Fruit fly (Drosophila melanogaster) whole organism, embryonic: ENCODE data around the gene Glut1.

Experiments used
- BEAF-32 ChIP-seq: fragments of 200-800 bp; sonication (Bioruptor generic); optimal IDR thresholded peaks from 3 replicates; lab custom pipeline; 2017; ENCODE audit warnings: missing biosample characterization, missing genetic modification characterization, mild to moderate bottlenecking, moderate library complexity, missing genetic modification reagents
- CG12299 ChIP-seq: fragments of 200-800 bp; sonication (Bioruptor generic); optimal IDR thresholded peaks from 2 replicates; lab custom pipeline; 2018; ENCODE audit warnings: missing biosample characterization, mild to moderate bottlenecking, missing genetic modification characterization
- CG1233 ChIP-seq: fragments of 200-800 bp; sonication (Bioruptor generic); optimal IDR thresholded peaks from 4 replicates; lab custom pipeline; 2018; ENCODE audit warnings: missing biosample characterization, mild to moderate bottlenecking, missing genetic modification characterization
- CG12744 ChIP-seq: fragments of 200-800 bp; sonication (Bioruptor generic); optimal IDR thresholded peaks from 2 replicates; lab custom pipeline; 2016; ENCODE audit warnings: missing biosample characterization, missing genetic modification characterization
- CG13296 ChIP-seq: fragments of 200-800 bp; sonication (Bioruptor generic); optimal IDR thresholded peaks from 3 replicates; lab custom pipeline; 2018; ENCODE audit warnings: missing biosample characterization, mild to moderate bottlenecking, missing genetic modification characterization
- CG15073 ChIP-seq: fragments of 200-800 bp; sonication (Bioruptor generic); optimal IDR thresholded peaks from 2 replicates; lab custom pipeline; 2016; ENCODE audit warnings: missing biosample characterization, missing genetic modification characterization
- CG16815 ChIP-seq: fragments of 200-800 bp; sonication (Bioruptor generic); optimal IDR thresholded peaks from 3 replicates; lab custom pipeline; 2017; ENCODE audit warnings: missing biosample characterization, mild to moderate bottlenecking, missing genetic modification characterization
- CG3281 ChIP-seq: fragments of 200-800 bp; sonication (Bioruptor generic); optimal IDR thresholded peaks from 3 replicates; lab custom pipeline; 2017; ENCODE audit warnings: missing biosample characterization, mild to moderate bottlenecking, missing genetic modification characterization
- CG3726 ChIP-seq: fragments of 200-800 bp; sonication (Bioruptor generic); IDR thresholded peaks from 3 replicates; pipeline ENCODE4, ENCODE4 v1.3.6; 2022; ENCODE audit warnings: missing biosample characterization, missing genetic modification characterization
- CG3847 ChIP-seq: fragments of 200-800 bp; sonication (Bioruptor generic); IDR thresholded peaks from 2 replicates; pipeline ENCODE4 v1.3.6; 2022; ENCODE audit warnings: missing biosample characterization, missing genetic modification characterization
- CG4854 ChIP-seq: fragments of 200-800 bp; sonication (Bioruptor generic); optimal IDR thresholded peaks from 2 replicates; lab custom pipeline; 2016; ENCODE audit warnings: missing biosample characterization, missing genetic modification characterization, inconsistent platforms
- CG6813 ChIP-seq: fragments of 200-800 bp; sonication (Bioruptor generic); optimal IDR thresholded peaks from 2 replicates; lab custom pipeline; 2017; ENCODE audit warnings: missing biosample characterization, missing genetic modification characterization, mild to moderate bottlenecking, moderate library complexity, missing genetic modification reagents
- CG7357 ChIP-seq: fragments of 200-800 bp; sonication (Bioruptor generic); IDR thresholded peaks from 3 replicates; pipeline ENCODE4 v1.3.6; 2022; ENCODE audit warnings: missing biosample characterization, missing genetic modification characterization
- CG7372 ChIP-seq: fragments of 200-800 bp; sonication (Bioruptor generic); IDR thresholded peaks from 2 replicates; pipeline ENCODE4 v1.3.6; 2022; ENCODE audit warnings: missing biosample characterization, missing genetic modification characterization
- CG7556 ChIP-seq: fragments of 200-800 bp; sonication (Bioruptor generic); optimal IDR thresholded peaks from 2 replicates; lab custom pipeline; 2017; ENCODE audit warnings: missing biosample characterization, mild to moderate bottlenecking, missing genetic modification characterization
- CG8765 ChIP-seq: fragments of 200-800 bp; sonication (Bioruptor generic); IDR thresholded peaks from 2 replicates; pipeline ENCODE4 v1.3.6; 2022; ENCODE audit warnings: missing biosample characterization, missing genetic modification characterization
- CG9876 ChIP-seq: fragments of 200-800 bp; sonication (Bioruptor generic); optimal IDR thresholded peaks from 2 replicates; lab custom pipeline; 2016; ENCODE audit warnings: missing biosample characterization, missing genetic modification characterization
- Dip3 ChIP-seq: fragments of 200-800 bp; sonication (Bioruptor generic); optimal IDR thresholded peaks from 3 replicates; lab custom pipeline; 2016; ENCODE audit warnings: missing biosample characterization, missing genetic modification characterization
- HmgZ ChIP-seq: fragments of 200-800 bp; sonication (Bioruptor generic); optimal IDR thresholded peaks from 2 replicates; lab custom pipeline; 2018; ENCODE audit warnings: missing biosample characterization, mild to moderate bottlenecking, missing genetic modification characterization
- Kr ChIP-seq: fragments of 200-800 bp; sonication (Bioruptor generic); optimal IDR thresholded peaks from 2 replicates; lab custom pipeline; 2017; ENCODE audit warnings: missing biosample characterization, mild to moderate bottlenecking, missing genetic modification characterization
- Mes4 ChIP-seq: fragments of 200-800 bp; sonication (Bioruptor generic); optimal IDR thresholded peaks from 2 replicates; lab custom pipeline; 2016; ENCODE audit warnings: missing biosample characterization, missing genetic modification characterization
- Optix ChIP-seq: fragments of 200-800 bp; sonication (Bioruptor generic); IDR thresholded peaks from 3 replicates; pipeline ENCODE4 v1.3.6; 2022; ENCODE audit warnings: missing biosample characterization, missing genetic modification characterization
- Rfx ChIP-seq: fragments of 200-800 bp; sonication (Bioruptor generic); IDR thresholded peaks from 2 replicates; pipeline ENCODE4 v1.3.6; 2022; ENCODE audit warnings: missing biosample characterization, missing genetic modification characterization
- Sox100B ChIP-seq: fragments of 200-800 bp; sonication (Bioruptor generic); optimal IDR thresholded peaks from 3 replicates; lab custom pipeline; 2018; ENCODE audit warnings: missing biosample characterization, mild to moderate bottlenecking, missing genetic modification characterization
- Spps ChIP-seq: fragments of 200-800 bp; sonication (Bioruptor generic); optimal IDR thresholded peaks from 2 replicates; lab custom pipeline; 2018; ENCODE audit warnings: missing biosample characterization, mild to moderate bottlenecking, missing genetic modification characterization
- Usf ChIP-seq: fragments of 200-800 bp; sonication (Bioruptor generic); optimal IDR thresholded peaks from 2 replicates; lab custom pipeline; 2017; ENCODE audit warnings: missing genotype, missing biosample characterization, missing genetic modification characterization
- ab ChIP-seq: fragments of 200-800 bp; sonication (Bioruptor generic); optimal IDR thresholded peaks from 2 replicates; lab custom pipeline; 2016; ENCODE audit warnings: missing biosample characterization, missing genetic modification characterization
- ap ChIP-seq: fragments of 200-800 bp; sonication (Bioruptor generic); IDR thresholded peaks from 2 replicates; pipeline ENCODE4 v1.3.6; 2022; ENCODE audit warnings: missing biosample characterization, missing genetic modification characterization
- ara ChIP-seq: fragments of 200-800 bp; sonication (Bioruptor generic); IDR thresholded peaks from 2 replicates; pipeline ENCODE4 v1.3.6; 2022; ENCODE audit warnings: missing biosample characterization, missing genetic modification characterization
- croc ChIP-seq: fragments of 200-800 bp; sonication (Bioruptor generic); conservative IDR thresholded peaks from 3 replicates; pipeline ENCODE4 v1.3.6; 2022; ENCODE audit warnings: missing biosample characterization, missing genetic modification characterization
- dan ChIP-seq: fragments of 200-800 bp; sonication (Bioruptor generic); IDR thresholded peaks from 2 replicates; pipeline ENCODE4 v1.3.6; 2022; ENCODE audit warnings: missing biosample characterization, missing genetic modification characterization
- dati ChIP-seq: fragments of 200-800 bp; sonication (Bioruptor generic); IDR thresholded peaks from 2 replicates; pipeline ENCODE4 v1.3.6; 2022; ENCODE audit warnings: missing biosample characterization, missing genetic modification characterization
- disco-r ChIP-seq: fragments of 200-800 bp; sonication (Bioruptor generic); optimal IDR thresholded peaks from 2 replicates; lab custom pipeline; 2016; ENCODE audit warnings: missing biosample characterization, missing genetic modification characterization
- hb ChIP-seq: fragments of 200-800 bp; sonication (Bioruptor generic); IDR thresholded peaks from 3 replicates; pipeline ENCODE4 v1.3.6; 2022; ENCODE audit warnings: missing biosample characterization, missing genetic modification characterization; ENCODE audit not compliant: partially characterized antibody
- hkb ChIP-seq, 2 experiments: fragments of 200-800 bp in 1 of 2; fragments of >200 bp in 1 of 2; sonication (Bioruptor generic) in 1 of 2; IDR thresholded peaks in 1 of 2; optimal IDR thresholded peaks in 1 of 2; 2 replicates each; pipeline versions ENCODE4 v1.3.6 to Lab custom; 2017 to 2022; ENCODE audit warnings: missing biosample characterization in 1 of 2, missing genetic modification characterization in 1 of 2
- ken ChIP-seq: fragments of 200-800 bp; sonication (Bioruptor generic); IDR thresholded peaks from 3 replicates; pipeline ENCODE4 v1.3.6; 2022; ENCODE audit warnings: missing biosample characterization, missing genetic modification characterization
- kni ChIP-seq: fragments of 200-800 bp; sonication (Bioruptor generic); optimal IDR thresholded peaks from 3 replicates; lab custom pipeline; 2017; ENCODE audit warnings: mild to moderate bottlenecking, missing biosample characterization, missing genetic modification reagents, missing genetic modification characterization
- nom ChIP-seq: fragments of 200-800 bp; sonication (Bioruptor generic); optimal IDR thresholded peaks from 2 replicates; lab custom pipeline; 2017; ENCODE audit warnings: missing biosample characterization, missing genetic modification characterization, mild to moderate bottlenecking, moderate library complexity, missing genetic modification reagents
- otp ChIP-seq: fragments of 200-800 bp; sonication (Bioruptor generic); IDR thresholded peaks from 3 replicates; pipeline ENCODE4, ENCODE4 v1.3.6; 2022; ENCODE audit warnings: missing biosample characterization, missing genetic modification characterization
- pan ChIP-seq, 4 experiments: fragments of >200 bp in 3 of 4; fragments of 200-800 bp in 1 of 4; sonication (Bioruptor generic) in 1 of 4; optimal IDR thresholded peaks in 3 of 4; IDR thresholded peaks in 1 of 4; 2 replicates each; pipeline versions ENCODE4 v1.3.6 to Lab custom; 2017 to 2022; ENCODE audit warnings: missing biosample characterization in 2 of 4, missing genetic modification characterization in 2 of 4, mixed read lengths in 1 of 4
- prd ChIP-seq, 3 experiments: fragments of >200 bp in 2 of 3; fragments of 200-800 bp in 1 of 3; sonication (Bioruptor generic) in 1 of 3; optimal IDR thresholded peaks in 2 of 3; IDR thresholded peaks in 1 of 3; 2 replicates in 2 of 3; 3 replicates in 1 of 3; pipeline versions ENCODE4 v1.3.6 to Lab custom; 2017 to 2022; ENCODE audit warnings: missing biosample characterization in 1 of 3, missing genetic modification characterization in 1 of 3
- sc ChIP-seq, 3 experiments: fragments of >200 bp in 2 of 3; fragments of 200-800 bp in 1 of 3; sonication (Bioruptor generic) in 1 of 3; optimal IDR thresholded peaks; 2 replicates in 2 of 3; 3 replicates in 1 of 3; lab custom pipeline; 2017; ENCODE audit warnings: mild to moderate bottlenecking in 1 of 3, missing biosample characterization in 1 of 3, missing genetic modification characterization in 1 of 3, missing genetic modification reagents in 1 of 3
- sd ChIP-seq: fragments of 200-800 bp; sonication (Bioruptor generic); optimal IDR thresholded peaks from 3 replicates; lab custom pipeline; 2018; ENCODE audit warnings: missing biosample characterization, mild to moderate bottlenecking, missing genetic modification characterization, moderate library complexity
- seq ChIP-seq: fragments of 200-800 bp; sonication (Bioruptor generic); IDR thresholded peaks from 2 replicates; pipeline ENCODE4 v1.3.6; 2022; ENCODE audit warnings: missing biosample characterization, missing genetic modification characterization
- shn ChIP-seq: fragments of 200-800 bp; sonication (Bioruptor generic); optimal IDR thresholded peaks from 3 replicates; lab custom pipeline; 2016; ENCODE audit warnings: missing biosample characterization, missing genetic modification characterization
- ssp ChIP-seq: fragments of 200-800 bp; sonication (Bioruptor generic); IDR thresholded peaks from 2 replicates; pipeline ENCODE4 v1.3.6; 2022; ENCODE audit warnings: missing biosample characterization, missing genetic modification characterization
- wor ChIP-seq: fragments of 200-800 bp; sonication (Bioruptor generic); IDR thresholded peaks from 2 replicates; pipeline ENCODE4 v1.3.6; 2022; ENCODE audit warnings: missing biosample characterization, missing genetic modification characterization
- zen2 ChIP-seq: fragments of 200-800 bp; sonication (Bioruptor generic); IDR thresholded peaks from 3 replicates; pipeline ENCODE4 v1.3.6; 2022; ENCODE audit warnings: missing biosample characterization, missing genetic modification characterization; ENCODE audit not compliant: partially characterized antibody

Gene Glut1

dm6 chr3L:895314-895980 is 18.4 kb upstream of the Glut1 start, which contains the start of gene CG34056 (continued):
- no peak for TF ChIP-seq BEAF-32
- TF ChIP-seq Spps (tag; lab: Kevin White, UChicago) = peak; percentile 89
- TF ChIP-seq Usf = peak; percentile 32
- TF ChIP-seq CG16815 (GFP tag; lab: Kevin White, UChicago) = peak; percentile 55
- peak; percentile 85 for TF ChIP-seq Optix (GFP tag; lab: Robert Waterston, UW)
- TF ChIP-seq hkb (optimal IDR thresholded peaks at IDR 0.05; lab: Kevin White, UChicago) = no peak
- TF ChIP-seq hkb (GFP tag; IDR thresholded peaks at IDR 0.05; lab: Robert Waterston, UW) = peak; percentile 98
- no peak for TF ChIP-seq zen2
- TF ChIP-seq kni (GFP tag; lab: Kevin White, UChicago) = peak; percentile 70
- TF ChIP-seq sc (optimal IDR thresholded peaks at IDR 0.05; lab: Kevin White, UChicago) = no peak
- peak; percentile 72 for TF ChIP-seq sc (GFP tag; optimal IDR thresholded peaks at IDR 0.05; lab: Kevin White, UChicago)
- TF ChIP-seq croc = peak; percentile 83
- peak; percentile 87 for TF ChIP-seq CG3726 (GFP tag; lab: Robert Waterston, UW)
- TF ChIP-seq wor = peak; percentile 89
- peak; percentile 96 for TF ChIP-seq ara (GFP tag; lab: Robert Waterston, UW)
- peak; percentile 92 for TF ChIP-seq ap (GFP tag; lab: Robert Waterston, UW)
- TF ChIP-seq Rfx (GFP tag; lab: Robert Waterston, UW) = peak; percentile 97
- peak; percentile 77 for TF ChIP-seq sd
- no peak for TF ChIP-seq hb
- TF ChIP-seq nom (GFP tag; lab: Kevin White, UChicago) = peak; percentile 94
- TF ChIP-seq ssp (GFP tag; lab: Robert Waterston, UW) = peak; percentile 87
- peak; percentile 84 for TF ChIP-seq CG8765 (GFP tag; lab: Robert Waterston, UW)
- TF ChIP-seq CG9876 = no peak
- peak; percentile 57 for TF ChIP-seq CG12744 (GFP tag; lab: Kevin White, UChicago)
- peak; percentile 77 for TF ChIP-seq dan (GFP tag; lab: Robert Waterston, UW)
- TF ChIP-seq pan (optimal IDR thresholded peaks at IDR 0.05; lab: Kevin White, UChicago) = no peak
- TF ChIP-seq pan (GFP tag; optimal IDR thresholded peaks at IDR 0.05 in 1 of 2, IDR thresholded peaks at IDR 0.05 in 1 of 2) = peak in 1 of 2 experiments; percentile 97
- peak; percentile 90 for TF ChIP-seq otp (GFP tag; lab: Robert Waterston, UW)
- peak; percentile 95 for TF ChIP-seq CG13296
- TF ChIP-seq Sox100B = peak; percentile 94
- no peak for TF ChIP-seq ab
- no peak for TF ChIP-seq prd (optimal IDR thresholded peaks at IDR 0.05; lab: Kevin White, UChicago)
- peak; percentile 96 for TF ChIP-seq prd (GFP tag; IDR thresholded peaks at IDR 0.05; lab: Robert Waterston, UW)
- TF ChIP-seq CG7556 (GFP tag; lab: Kevin White, UChicago) = peak; percentile 92
- peak; percentile 93 for TF ChIP-seq seq
- no peak for TF ChIP-seq CG15073 (GFP tag; lab: Kevin White, UChicago)
- TF ChIP-seq Mes4 = peak; percentile 44
- TF ChIP-seq CG6813 (GFP tag; lab: Kevin White, UChicago) = peak; percentile 90
- TF ChIP-seq ken (GFP tag; lab: Robert Waterston, UW) = peak; percentile 93
- TF ChIP-seq Dip3 (GFP tag; lab: Kevin White, UChicago) = peak; percentile 75
- TF ChIP-seq CG12299 = peak; percentile 89
- TF ChIP-seq disco-r (GFP tag; lab: Kevin White, UChicago) = peak; percentile 59
- TF ChIP-seq CG7372 (GFP tag; lab: Robert Waterston, UW) = peak; percentile 96
- TF ChIP-seq Kr (GFP tag; lab: Kevin White, UChicago) = no peak
- TF ChIP-seq CG3847 (GFP tag; lab: Robert Waterston, UW) = peak; percentile 85
- peak; percentile 93 for TF ChIP-seq CG3281 (GFP tag; lab: Kevin White, UChicago)
- peak; percentile 85 for TF ChIP-seq CG4854
- peak; percentile 31 for TF ChIP-seq shn (GFP tag; lab: Kevin White, UChicago)
- TF ChIP-seq CG7357 = peak; percentile 89
- TF ChIP-seq dati (GFP tag; lab: Robert Waterston, UW) = peak; percentile 86
- TF ChIP-seq HmgZ = peak; percentile 66
- peak; percentile 93 for TF ChIP-seq CG1233 (GFP tag; lab: Kevin White, UChicago)
